Fruit fly (Drosophila melanogaster) whole organism, embryonic: Measurements from ENCODE around the gene Polr3H.
A peak's percentile ranks its signal among the peaks of the same experiment; 100 is the strongest.

ENCODE experiments used
- Atf6 ChIP-seq: fragments of 200-800 bp; sonication (Bioruptor generic); IDR thresholded peaks from 2 replicates; pipeline ENCODE4 v1.3.6; 2022; ENCODE audit warnings: missing biosample characterization, missing genetic modification characterization
- B-H2 ChIP-seq: fragments of 200-800 bp; sonication (Bioruptor generic); optimal IDR thresholded peaks from 2 replicates; lab custom pipeline; 2018; ENCODE audit warnings: missing biosample characterization, mild to moderate bottlenecking, missing genetic modification characterization
- Bteb2 ChIP-seq: fragments of 200-800 bp; sonication (Bioruptor generic); optimal IDR thresholded peaks from 2 replicates; lab custom pipeline; 2016; ENCODE audit warnings: missing biosample characterization, missing genetic modification characterization
- C15 ChIP-seq: fragments of 200-800 bp; sonication (Bioruptor generic); IDR thresholded peaks from 3 replicates; pipeline ENCODE4 v1.3.6; 2022; ENCODE audit warnings: missing biosample characterization, missing genetic modification characterization
- CG10209 ChIP-seq: fragments of 200-800 bp; sonication (Bioruptor generic); optimal IDR thresholded peaks from 3 replicates; lab custom pipeline; 2017; ENCODE audit warnings: missing biosample characterization, mild to moderate bottlenecking, missing genetic modification characterization, missing genetic modification reagents
- CG10431 ChIP-seq: fragments of 200-800 bp; sonication (Bioruptor generic); optimal IDR thresholded peaks from 3 replicates; lab custom pipeline; 2018; ENCODE audit warnings: missing biosample characterization, mild to moderate bottlenecking, missing genetic modification characterization
- CG10565 ChIP-seq: fragments of 200-800 bp; sonication (Bioruptor generic); optimal IDR thresholded peaks from 3 replicates; lab custom pipeline; 2016; ENCODE audit warnings: missing biosample characterization, mild to moderate bottlenecking, missing genetic modification characterization
- CG10959 ChIP-seq: fragments of 200-800 bp; sonication (Bioruptor generic); IDR thresholded peaks from 2 replicates; pipeline ENCODE4 v1.3.6; 2022; ENCODE audit warnings: missing biosample characterization, missing genetic modification characterization
- CG1233 ChIP-seq: fragments of 200-800 bp; sonication (Bioruptor generic); optimal IDR thresholded peaks from 4 replicates; lab custom pipeline; 2018; ENCODE audit warnings: missing biosample characterization, mild to moderate bottlenecking, missing genetic modification characterization
- CG13624 ChIP-seq: fragments of 200-800 bp; sonication (Bioruptor generic); optimal IDR thresholded peaks from 2 replicates; lab custom pipeline; 2016; ENCODE audit warnings: missing biosample characterization, missing genetic modification characterization
- CG14441 ChIP-seq: fragments of 200-800 bp; sonication (Bioruptor generic); IDR thresholded peaks from 2 replicates; pipeline ENCODE4 v1.3.6; 2022; ENCODE audit warnings: missing biosample characterization, missing genetic modification characterization
- CG15479 ChIP-seq: fragments of 200-800 bp; sonication (Bioruptor generic); optimal IDR thresholded peaks from 3 replicates; lab custom pipeline; 2019; ENCODE audit warnings: missing biosample characterization, mild to moderate bottlenecking, missing genetic modification characterization, moderate library complexity
- CG16815 ChIP-seq: fragments of 200-800 bp; sonication (Bioruptor generic); optimal IDR thresholded peaks from 3 replicates; lab custom pipeline; 2017; ENCODE audit warnings: missing biosample characterization, mild to moderate bottlenecking, missing genetic modification characterization
- CG17385 ChIP-seq: fragments of 200-800 bp; sonication (Bioruptor generic); optimal IDR thresholded peaks from 3 replicates; lab custom pipeline; 2018; ENCODE audit warnings: missing biosample characterization, mild to moderate bottlenecking, missing genetic modification characterization
- CG17829 ChIP-seq: fragments of 200-800 bp; optimal IDR thresholded peaks from 2 replicates; lab custom pipeline; 2019; ENCODE audit warnings: missing biosample characterization, mild to moderate bottlenecking, missing genetic modification characterization, moderate library complexity
- CG18011 ChIP-seq: fragments of 200-800 bp; sonication (Bioruptor generic); optimal IDR thresholded peaks from 2 replicates; lab custom pipeline; 2017; ENCODE audit warnings: missing biosample characterization, missing genetic modification characterization, mild to moderate bottlenecking, moderate library complexity, missing genotype
- CG2120 ChIP-seq: fragments of 200-800 bp; sonication (Bioruptor generic); optimal IDR thresholded peaks from 3 replicates; lab custom pipeline; 2016; ENCODE audit warnings: missing biosample characterization, missing genetic modification characterization
- CG32767 ChIP-seq: fragments of 200-800 bp; sonication (Bioruptor generic); IDR thresholded peaks from 2 replicates; pipeline ENCODE4 v1.3.6; 2022; ENCODE audit warnings: missing biosample characterization, missing genetic modification characterization
- CG3281 ChIP-seq: fragments of 200-800 bp; sonication (Bioruptor generic); optimal IDR thresholded peaks from 3 replicates; lab custom pipeline; 2017; ENCODE audit warnings: missing biosample characterization, mild to moderate bottlenecking, missing genetic modification characterization
- CG3407 ChIP-seq: fragments of 200-800 bp; sonication (Bioruptor generic); optimal IDR thresholded peaks from 2 replicates; lab custom pipeline; 2018; ENCODE audit warnings: missing biosample characterization, mild to moderate bottlenecking, missing genetic modification characterization
- CG42726 ChIP-seq: fragments of 200-800 bp; sonication (Bioruptor generic); IDR thresholded peaks from 2 replicates; pipeline ENCODE4 v1.3.6; 2022; ENCODE audit warnings: missing biosample characterization, missing genetic modification characterization; ENCODE audit not compliant: partially characterized antibody
- CG5245 ChIP-seq: fragments of 200-800 bp; sonication (Bioruptor generic); optimal IDR thresholded peaks from 3 replicates; lab custom pipeline; 2016; ENCODE audit warnings: missing biosample characterization, missing genetic modification characterization
- CG6175 ChIP-seq: fragments of 200-800 bp; sonication (Bioruptor generic); IDR thresholded peaks from 3 replicates; pipeline ENCODE4 v1.3.6; 2022; ENCODE audit warnings: missing biosample characterization, missing genetic modification characterization
- CG8388 ChIP-seq: fragments of 200-800 bp; sonication (Bioruptor generic); optimal IDR thresholded peaks from 2 replicates; lab custom pipeline; 2019; ENCODE audit warnings: missing biosample characterization, mild to moderate bottlenecking, missing genetic modification characterization, moderate library complexity
- CG8924 ChIP-seq: fragments of 200-800 bp; optimal IDR thresholded peaks from 3 replicates; lab custom pipeline; 2019; ENCODE audit warnings: missing biosample characterization, mild to moderate bottlenecking, missing genetic modification characterization, moderate library complexity
- D19B ChIP-seq: fragments of 200-800 bp; sonication (Bioruptor generic); optimal IDR thresholded peaks from 2 replicates; lab custom pipeline; 2017; ENCODE audit warnings: missing biosample characterization, mild to moderate bottlenecking, missing genetic modification characterization
- Deaf1 ChIP-seq: fragments of 200-800 bp; optimal IDR thresholded peaks from 3 replicates; lab custom pipeline; 2019; ENCODE audit warnings: missing biosample characterization, mild to moderate bottlenecking, missing genetic modification characterization, moderate library complexity
- Ets65A ChIP-seq: fragments of 200-800 bp; sonication (Bioruptor generic); peaks from one replicate; lab custom pipeline; 2016; ENCODE audit warnings: missing biosample characterization, missing genetic modification characterization
- Gsc ChIP-seq: fragments of 200-800 bp; sonication (Bioruptor generic); IDR thresholded peaks from 2 replicates; pipeline ENCODE4 v1.3.6; 2022; ENCODE audit warnings: missing biosample characterization, missing genetic modification characterization
- HLH3B ChIP-seq: fragments of 200-800 bp; sonication (Bioruptor generic); IDR thresholded peaks from 2 replicates; pipeline ENCODE4 v1.3.6; 2022; ENCODE audit warnings: missing biosample characterization, missing genetic modification characterization
- Kr ChIP-seq: fragments of 200-800 bp; sonication (Bioruptor generic); optimal IDR thresholded peaks from 2 replicates; lab custom pipeline; 2017; ENCODE audit warnings: missing biosample characterization, mild to moderate bottlenecking, missing genetic modification characterization
- Meics ChIP-seq: fragments of 200-800 bp; sonication (Bioruptor generic); optimal IDR thresholded peaks from 2 replicates; lab custom pipeline; 2017; ENCODE audit warnings: missing biosample characterization, mild to moderate bottlenecking, missing genetic modification characterization
- Nf-YC ChIP-seq: fragments of 200-800 bp; optimal IDR thresholded peaks from 3 replicates; lab custom pipeline; 2019; ENCODE audit warnings: missing biosample characterization, mild to moderate bottlenecking, missing genetic modification characterization, moderate library complexity
- Oaz ChIP-seq: fragments of 200-800 bp; sonication (Bioruptor generic); IDR thresholded peaks from 2 replicates; pipeline ENCODE4 v1.3.6; 2022; ENCODE audit warnings: missing biosample characterization, missing genetic modification characterization
- Tbp ChIP-seq: fragments of >200 bp; optimal IDR thresholded peaks from 2 replicates; lab custom pipeline; 2018; ENCODE audit warnings: missing biosample characterization, missing genetic modification characterization
- YL-1 ChIP-seq: fragments of 200-800 bp; sonication (Bioruptor generic); optimal IDR thresholded peaks from 3 replicates; lab custom pipeline; 2017; ENCODE audit warnings: missing biosample characterization, mild to moderate bottlenecking, missing genetic modification characterization
- chinmo ChIP-seq: fragments of 200-800 bp; sonication (Bioruptor generic); IDR thresholded peaks from 4 replicates; pipeline ENCODE4 v1.3.6; 2022; ENCODE audit warnings: missing biosample characterization, missing genetic modification characterization; ENCODE audit not compliant: partially characterized antibody
- corto ChIP-seq: fragments of 200-800 bp; sonication (Bioruptor generic); optimal IDR thresholded peaks from 2 replicates; lab custom pipeline; 2016; ENCODE audit warnings: missing biosample characterization, mild to moderate bottlenecking, missing genetic modification characterization, moderate library complexity
- dan ChIP-seq: fragments of 200-800 bp; sonication (Bioruptor generic); IDR thresholded peaks from 2 replicates; pipeline ENCODE4 v1.3.6; 2022; ENCODE audit warnings: missing biosample characterization, missing genetic modification characterization
- danr ChIP-seq: fragments of 200-800 bp; sonication (Bioruptor generic); IDR thresholded peaks from 2 replicates; pipeline ENCODE4 v1.3.6; 2022; ENCODE audit warnings: missing biosample characterization, missing genetic modification characterization
- dm ChIP-seq: fragments of 200-800 bp; sonication (Bioruptor generic); optimal IDR thresholded peaks from 3 replicates; lab custom pipeline; 2016; ENCODE audit warnings: missing biosample characterization, missing genetic modification characterization
- exex ChIP-seq: fragments of 200-800 bp; sonication (Bioruptor generic); optimal IDR thresholded peaks from 4 replicates; lab custom pipeline; 2018; ENCODE audit warnings: missing biosample characterization, mild to moderate bottlenecking, missing genetic modification characterization, moderate library complexity
- hkb ChIP-seq, 2 experiments: fragments of 200-800 bp in 1 of 2; fragments of >200 bp in 1 of 2; sonication (Bioruptor generic) in 1 of 2; IDR thresholded peaks in 1 of 2; optimal IDR thresholded peaks in 1 of 2; 2 replicates each; pipeline versions ENCODE4 v1.3.6 to Lab custom; 2017 to 2022; ENCODE audit warnings: missing biosample characterization in 1 of 2, missing genetic modification characterization in 1 of 2
- hth ChIP-seq: fragments of >200 bp; optimal IDR thresholded peaks from 2 replicates; lab custom pipeline; 2017; ENCODE audit warnings: inconsistent platforms
- jumu ChIP-seq: fragments of 200-800 bp; sonication (Bioruptor generic); optimal IDR thresholded peaks from 3 replicates; lab custom pipeline; 2016; ENCODE audit warnings: missing biosample characterization, missing genetic modification characterization
- lmd ChIP-seq: fragments of 200-800 bp; sonication (Bioruptor generic); IDR thresholded peaks from 2 replicates; pipeline ENCODE4 v1.3.6; 2022; ENCODE audit warnings: missing biosample characterization, missing genetic modification characterization
- sens ChIP-seq: fragments of 200-800 bp; sonication (Bioruptor generic); peaks from one replicate; lab custom pipeline; 2016; ENCODE audit warnings: missing biosample characterization, missing genetic modification characterization
- stc ChIP-seq: fragments of 200-800 bp; sonication (Bioruptor generic); IDR thresholded peaks from 2 replicates; pipeline ENCODE4 v1.3.6; 2022; ENCODE audit warnings: missing biosample characterization, missing genetic modification characterization
- tll ChIP-seq, 2 experiments: fragments of 200-800 bp in 1 of 2; fragments of >200 bp in 1 of 2; sonication (Bioruptor generic) in 1 of 2; optimal IDR thresholded peaks; 2 replicates each; lab custom pipeline; 2017 to 2019; ENCODE audit warnings: missing biosample characterization in 2 of 2, missing genetic modification characterization in 2 of 2, mild to moderate bottlenecking in 1 of 2, moderate library complexity in 1 of 2
- zen ChIP-seq: fragments of 200-800 bp; sonication (Bioruptor generic); optimal IDR thresholded peaks from 3 replicates; lab custom pipeline; 2018; ENCODE audit warnings: missing biosample characterization, mild to moderate bottlenecking, missing genetic modification characterization, moderate library complexity
- zf30C ChIP-seq: fragments of 200-800 bp; sonication (Bioruptor generic); optimal IDR thresholded peaks from 3 replicates; lab custom pipeline; 2018; ENCODE audit warnings: missing biosample characterization, mild to moderate bottlenecking, missing genetic modification characterization

Gene Polr3H

DNA sequence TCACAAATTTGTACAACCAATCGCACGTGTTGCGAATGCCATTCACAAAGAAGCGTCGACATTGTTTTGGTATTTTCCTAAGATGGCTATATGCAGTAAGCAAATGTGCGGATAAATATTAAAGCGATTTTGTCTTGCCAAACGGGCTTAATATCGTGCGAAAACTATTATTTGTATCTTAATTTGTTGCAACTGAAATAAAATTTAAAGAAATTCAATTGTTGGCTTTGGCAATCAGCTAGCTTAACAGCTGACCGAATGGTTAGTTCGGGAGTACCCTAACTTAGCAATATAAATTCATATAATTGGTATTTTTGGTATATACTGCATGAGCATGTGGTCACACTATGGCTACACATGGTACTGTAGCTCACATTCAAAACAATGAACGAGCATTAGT lies at the start of gene Polr3H, which contains the start of gene RIOK1 (continued):
- TF ChIP-seq stc (GFP tag; lab: Robert Waterston, UW), result peak; percentile 59; the same call in 1 of the 2 replicates
- TF ChIP-seq CG10959, result no peak
- no peak for TF ChIP-seq CG10209
- TF ChIP-seq Ets65A, result peak; percentile 88
- no peak for TF ChIP-seq Nf-YC (tag; lab: Kevin White, UChicago)
- no peak for TF ChIP-seq tll (GFP tag; optimal IDR thresholded peaks at IDR 0.05; lab: Kevin White, UChicago)
- TF ChIP-seq C15 (GFP tag; lab: Robert Waterston, UW), result no peak
- TF ChIP-seq lmd, result peak; percentile 64
- no peak for TF ChIP-seq exex (tag; lab: Kevin White, UChicago)
- TF ChIP-seq CG10431 (GFP tag; lab: Kevin White, UChicago), result no peak
- TF ChIP-seq CG17385 (GFP tag; lab: Kevin White, UChicago), result peak; percentile 42
- no peak for TF ChIP-seq corto (GFP tag; lab: Kevin White, UChicago)
- peak; percentile 27; the same call in 1 of the 2 replicates for TF ChIP-seq Oaz (GFP tag; lab: Robert Waterston, UW)
- TF ChIP-seq D19B (GFP tag; lab: Kevin White, UChicago), result no peak
- TF ChIP-seq CG1233 (GFP tag; lab: Kevin White, UChicago), result peak; percentile 55
- peak; percentile 47 for TF ChIP-seq CG5245 (GFP tag; lab: Kevin White, UChicago)
- no peak for TF ChIP-seq Tbp (GFP tag; lab: Kevin White, UChicago)
- TF ChIP-seq YL-1, result peak; percentile 81
- TF ChIP-seq Gsc (GFP tag; lab: Robert Waterston, UW), result no peak
- TF ChIP-seq jumu, result peak; percentile 38
- no peak for TF ChIP-seq dan (GFP tag; lab: Robert Waterston, UW)
- TF ChIP-seq CG32767, result peak; percentile 11; the same call in 1 of the 2 replicates
- peak; percentile 35 for TF ChIP-seq zen (tag; lab: Kevin White, UChicago)
- peak; percentile 6 for TF ChIP-seq CG10565
- TF ChIP-seq CG42726, result no peak
- no peak for TF ChIP-seq CG3281 (GFP tag; lab: Kevin White, UChicago)
- no peak for TF ChIP-seq danr (GFP tag; lab: Robert Waterston, UW)
- TF ChIP-seq Deaf1 (tag; lab: Kevin White, UChicago), result no peak
- TF ChIP-seq sens (GFP tag; lab: Kevin White, UChicago), result peak; percentile 97
- no peak for TF ChIP-seq hth (lab: Kevin White, UChicago)
- peak; percentile 59 for TF ChIP-seq CG18011 (GFP tag; lab: Kevin White, UChicago)
- TF ChIP-seq B-H2, result no peak
- no peak for TF ChIP-seq CG6175 (GFP tag; lab: Robert Waterston, UW)
- peak; percentile 52 for TF ChIP-seq CG15479 (GFP tag; lab: Kevin White, UChicago)
- TF ChIP-seq HLH3B (GFP tag; lab: Robert Waterston, UW), result peak; percentile 49; the same call in 1 of the 2 replicates
- peak; percentile 73 for TF ChIP-seq Bteb2
- TF ChIP-seq CG13624, result peak; percentile 80
- TF ChIP-seq dm (GFP tag; lab: Kevin White, UChicago), result peak; percentile 98
- peak; percentile 54; the same call in 1 of the 2 replicates for TF ChIP-seq Atf6 (GFP tag; lab: Robert Waterston, UW)
- no peak for TF ChIP-seq hkb (optimal IDR thresholded peaks at IDR 0.05; lab: Kevin White, UChicago)
- peak; percentile 77 for TF ChIP-seq hkb (GFP tag; IDR thresholded peaks at IDR 0.05; lab: Robert Waterston, UW)
- TF ChIP-seq chinmo (GFP tag; lab: Robert Waterston, UW), result no peak
- no peak for TF ChIP-seq CG17829 (tag; lab: Kevin White, UChicago)
- peak; percentile 48 for TF ChIP-seq CG8388 (GFP tag; lab: Kevin White, UChicago)
- no peak for TF ChIP-seq CG8924 (tag; lab: Kevin White, UChicago)
- TF ChIP-seq CG16815, result no peak
- TF ChIP-seq Meics (GFP tag; lab: Kevin White, UChicago), result peak; percentile 64
- no peak for TF ChIP-seq CG3407
- no peak for TF ChIP-seq zf30C (GFP tag; lab: Kevin White, UChicago)
- peak; percentile 89 for TF ChIP-seq CG2120 (GFP tag; lab: Kevin White, UChicago)
- 0 out of 2 replicates have a peak, but pooled peaks have one; percentile 69 for TF ChIP-seq CG14441 (GFP tag; lab: Robert Waterston, UW)
- TF ChIP-seq Kr (GFP tag; lab: Kevin White, UChicago), result no peak
